Fruit fly (Drosophila melanogaster) whole organism, embryonic: ENCODE results near the gene Rpn2.
A peak's percentile ranks its signal among the peaks of the same experiment; 100 is the strongest.

Experiments used
- Abd-B ChIP-seq: fragments of 200-800 bp; sonication (Bioruptor generic); optimal IDR thresholded peaks from 2 replicates; lab custom pipeline; 2018; ENCODE audit warnings: missing biosample characterization, mild to moderate bottlenecking, missing genetic modification characterization, moderate library complexity
- Atf3 ChIP-seq: fragments of 200-800 bp; sonication (Bioruptor generic); optimal IDR thresholded peaks from 3 replicates; lab custom pipeline; 2016; ENCODE audit warnings: missing biosample characterization, missing genetic modification characterization
- CG11560 ChIP-seq: fragments of 200-800 bp; sonication (Bioruptor generic); IDR thresholded peaks from 3 replicates; pipeline ENCODE4 v1.3.6; 2022; ENCODE audit warnings: missing biosample characterization, missing genetic modification characterization
- CG12769 ChIP-seq: fragments of 200-800 bp; sonication (Bioruptor generic); optimal IDR thresholded peaks from 2 replicates; lab custom pipeline; 2019; ENCODE audit warnings: missing biosample characterization, mild to moderate bottlenecking, missing genetic modification characterization, moderate library complexity
- CG12942 ChIP-seq: fragments of 200-800 bp; sonication (Bioruptor generic); optimal IDR thresholded peaks from 3 replicates; lab custom pipeline; 2016; ENCODE audit warnings: missing biosample characterization, missing genetic modification characterization
- CG14710 ChIP-seq: fragments of 200-800 bp; sonication (Bioruptor generic); optimal IDR thresholded peaks from 3 replicates; lab custom pipeline; 2019; ENCODE audit warnings: missing biosample characterization, mild to moderate bottlenecking, missing genetic modification characterization, moderate library complexity
- CG15073 ChIP-seq: fragments of 200-800 bp; sonication (Bioruptor generic); optimal IDR thresholded peaks from 2 replicates; lab custom pipeline; 2016; ENCODE audit warnings: missing biosample characterization, missing genetic modification characterization
- CG16863 ChIP-seq: fragments of 200-800 bp; sonication (Bioruptor generic); optimal IDR thresholded peaks from 3 replicates; lab custom pipeline; 2016; ENCODE audit warnings: missing biosample characterization, missing genetic modification characterization
- CG1792 ChIP-seq: fragments of 200-800 bp; sonication (Bioruptor generic); optimal IDR thresholded peaks from 2 replicates; lab custom pipeline; 2016; ENCODE audit warnings: missing biosample characterization, missing genetic modification characterization
- CG18262 ChIP-seq: fragments of 200-800 bp; optimal IDR thresholded peaks from 3 replicates; lab custom pipeline; 2019; ENCODE audit warnings: missing biosample characterization, mild to moderate bottlenecking, missing genetic modification characterization, moderate library complexity
- CG2199 ChIP-seq: fragments of 200-800 bp; sonication (Bioruptor generic); IDR thresholded peaks from 3 replicates; pipeline ENCODE4 v1.3.6; 2022; ENCODE audit warnings: missing biosample characterization, missing genetic modification characterization
- CG2678 ChIP-seq: fragments of 200-800 bp; sonication (Bioruptor generic); optimal IDR thresholded peaks from 3 replicates; lab custom pipeline; 2019; ENCODE audit warnings: missing biosample characterization, mild to moderate bottlenecking, missing genetic modification characterization, moderate library complexity
- CG2889 ChIP-seq: fragments of 200-800 bp; sonication (Bioruptor generic); IDR thresholded peaks from 3 replicates; pipeline ENCODE4 v1.3.6; 2022; ENCODE audit warnings: missing biosample characterization, missing genetic modification characterization
- CG31388 ChIP-seq: fragments of 200-800 bp; sonication (Bioruptor generic); optimal IDR thresholded peaks from 2 replicates; lab custom pipeline; 2016; ENCODE audit warnings: missing biosample characterization, missing genetic modification characterization
- CG34422 ChIP-seq: fragments of 200-800 bp; sonication (Bioruptor generic); IDR thresholded peaks from 3 replicates; pipeline ENCODE4 v1.3.6; 2022; ENCODE audit warnings: missing biosample characterization, missing genetic modification characterization
- CG42726 ChIP-seq: fragments of 200-800 bp; sonication (Bioruptor generic); IDR thresholded peaks from 2 replicates; pipeline ENCODE4 v1.3.6; 2022; ENCODE audit warnings: missing biosample characterization, missing genetic modification characterization; ENCODE audit not compliant: partially characterized antibody
- CG4360 ChIP-seq: fragments of 200-800 bp; sonication (Bioruptor generic); IDR thresholded peaks from 2 replicates; pipeline ENCODE4 v1.3.6; 2022; ENCODE audit warnings: missing biosample characterization, missing genetic modification characterization
- CG5180 ChIP-seq: fragments of 200-800 bp; sonication (Bioruptor generic); optimal IDR thresholded peaks from 3 replicates; lab custom pipeline; 2017; ENCODE audit warnings: missing biosample characterization, missing genetic modification characterization, mild to moderate bottlenecking, moderate library complexity, missing genetic modification reagents
- CG7839 ChIP-seq: fragments of 200-800 bp; sonication (Bioruptor generic); optimal IDR thresholded peaks from 3 replicates; lab custom pipeline; 2018; ENCODE audit warnings: missing biosample characterization, mild to moderate bottlenecking, missing genetic modification characterization, moderate library complexity
- CG8765 ChIP-seq: fragments of 200-800 bp; sonication (Bioruptor generic); IDR thresholded peaks from 2 replicates; pipeline ENCODE4 v1.3.6; 2022; ENCODE audit warnings: missing biosample characterization, missing genetic modification characterization
- CG9817 ChIP-seq: fragments of 200-800 bp; sonication (Bioruptor generic); optimal IDR thresholded peaks from 2 replicates; lab custom pipeline; 2018; ENCODE audit warnings: missing biosample characterization, mild to moderate bottlenecking, missing genetic modification characterization, moderate library complexity
- Dad ChIP-seq: fragments of 200-800 bp; sonication (Bioruptor generic); optimal IDR thresholded peaks from 3 replicates; lab custom pipeline; 2016; ENCODE audit warnings: missing biosample characterization, missing genetic modification characterization
- E2f1 ChIP-seq: fragments of 200-800 bp; sonication (Bioruptor generic); IDR thresholded peaks from 2 replicates; pipeline ENCODE4 v1.3.6; 2022; ENCODE audit warnings: missing biosample characterization, missing genetic modification characterization
- HLH4C ChIP-seq: fragments of 200-800 bp; sonication (Bioruptor generic); IDR thresholded peaks from 3 replicates; pipeline ENCODE4 v1.3.6; 2022; ENCODE audit warnings: missing biosample characterization, missing genetic modification characterization; ENCODE audit not compliant: partially characterized antibody
- Hmr ChIP-seq: fragments of 200-800 bp; sonication (Bioruptor generic); optimal IDR thresholded peaks from 3 replicates; lab custom pipeline; 2017; ENCODE audit warnings: mild to moderate bottlenecking, missing biosample characterization, missing genetic modification reagents, missing genetic modification characterization
- Lim3 ChIP-seq: fragments of 200-800 bp; sonication (Bioruptor generic); IDR thresholded peaks from 2 replicates; pipeline ENCODE4 v1.3.6; 2022; ENCODE audit warnings: missing biosample characterization, missing genetic modification characterization
- Meics ChIP-seq: fragments of 200-800 bp; sonication (Bioruptor generic); optimal IDR thresholded peaks from 2 replicates; lab custom pipeline; 2017; ENCODE audit warnings: missing biosample characterization, mild to moderate bottlenecking, missing genetic modification characterization
- Myb ChIP-seq: fragments of 200-800 bp; sonication (Bioruptor generic); optimal IDR thresholded peaks from 2 replicates; lab custom pipeline; 2016; ENCODE audit warnings: missing biosample characterization, missing genetic modification characterization
- Rx ChIP-seq: fragments of 200-800 bp; sonication (Bioruptor generic); IDR thresholded peaks from 2 replicates; pipeline ENCODE4 v1.3.6; 2022; ENCODE audit warnings: missing biosample characterization, missing genetic modification characterization
- Side ChIP-seq: fragments of 200-800 bp; sonication (Bioruptor generic); optimal IDR thresholded peaks from 2 replicates; lab custom pipeline; 2016; ENCODE audit warnings: missing biosample characterization, missing genetic modification characterization
- Six4 ChIP-seq: fragments of 200-800 bp; sonication (Bioruptor generic); optimal IDR thresholded peaks from 2 replicates; lab custom pipeline; 2016; ENCODE audit warnings: missing biosample characterization, missing genetic modification characterization
- Sox102F ChIP-seq: fragments of 200-800 bp; sonication (Bioruptor generic); optimal IDR thresholded peaks from 2 replicates; lab custom pipeline; 2018; ENCODE audit warnings: missing biosample characterization, mild to moderate bottlenecking, missing genetic modification characterization, moderate library complexity
- amos ChIP-seq: fragments of 200-800 bp; sonication (Bioruptor generic); IDR thresholded peaks from 2 replicates; pipeline ENCODE4 v1.3.6; 2022; ENCODE audit warnings: missing biosample characterization, missing genetic modification characterization; ENCODE audit not compliant: partially characterized antibody
- ase ChIP-seq: fragments of 200-800 bp; sonication (Bioruptor generic); IDR thresholded peaks from 3 replicates; pipeline ENCODE4 v1.3.6; 2022; ENCODE audit warnings: missing biosample characterization, missing genetic modification characterization
- bcd ChIP-seq: fragments of 200-800 bp; sonication (Bioruptor generic); optimal IDR thresholded peaks from 2 replicates; lab custom pipeline; 2017; ENCODE audit warnings: missing biosample characterization, mild to moderate bottlenecking, missing genetic modification characterization
- cato ChIP-seq: fragments of 200-800 bp; sonication (Bioruptor generic); optimal IDR thresholded peaks from 2 replicates; lab custom pipeline; 2016; ENCODE audit warnings: missing biosample characterization, missing genetic modification characterization, borderline replicate concordance
- crp ChIP-seq, 2 experiments: fragments of 200-800 bp; sonication (Bioruptor generic); optimal IDR thresholded peaks; 2 replicates in 1 of 2; 3 replicates in 1 of 2; lab custom pipeline; 2017; ENCODE audit warnings: missing biosample characterization in 2 of 2, missing genetic modification characterization in 2 of 2, mild to moderate bottlenecking in 1 of 2, moderate library complexity in 1 of 2
- dm ChIP-seq: fragments of 200-800 bp; sonication (Bioruptor generic); optimal IDR thresholded peaks from 3 replicates; lab custom pipeline; 2016; ENCODE audit warnings: missing biosample characterization, missing genetic modification characterization
- dysf ChIP-seq: fragments of 200-800 bp; sonication (Bioruptor generic); IDR thresholded peaks from 3 replicates; pipeline ENCODE4 v1.3.6; 2022; ENCODE audit warnings: missing biosample characterization, missing genetic modification characterization
- emc ChIP-seq: fragments of 200-800 bp; sonication (Bioruptor generic); optimal IDR thresholded peaks from 2 replicates; lab custom pipeline; 2016; ENCODE audit warnings: missing biosample characterization, missing genetic modification characterization
- hth ChIP-seq: fragments of >200 bp; optimal IDR thresholded peaks from 2 replicates; lab custom pipeline; 2017; ENCODE audit warnings: inconsistent platforms
- kay ChIP-seq: fragments of 200-800 bp; sonication (Bioruptor generic); optimal IDR thresholded peaks from 2 replicates; lab custom pipeline; 2016; ENCODE audit warnings: missing biosample characterization, missing genetic modification characterization
- nerfin-1 ChIP-seq: fragments of 200-800 bp; sonication (Bioruptor generic); optimal IDR thresholded peaks from 3 replicates; lab custom pipeline; 2019; ENCODE audit warnings: missing biosample characterization, mild to moderate bottlenecking, missing genetic modification characterization, moderate library complexity
- sr ChIP-seq: fragments of 200-800 bp; sonication (Bioruptor generic); IDR thresholded peaks from 3 replicates; pipeline ENCODE4 v1.3.6; 2022; ENCODE audit warnings: missing biosample characterization, missing genetic modification characterization
- tin ChIP-seq: fragments of 200-800 bp; sonication (Bioruptor generic); optimal IDR thresholded peaks from 3 replicates; lab custom pipeline; 2016; ENCODE audit warnings: missing biosample characterization, missing genetic modification characterization
- tio ChIP-seq: fragments of 200-800 bp; sonication (Bioruptor generic); optimal IDR thresholded peaks from 2 replicates; lab custom pipeline; 2017; ENCODE audit warnings: missing biosample characterization, missing genetic modification characterization, inconsistent platforms
- tna ChIP-seq: fragments of 200-800 bp; sonication (Bioruptor generic); IDR thresholded peaks from 2 replicates; pipeline ENCODE4 v1.3.6; 2022; ENCODE audit warnings: missing biosample characterization, missing genetic modification characterization; ENCODE audit not compliant: partially characterized antibody
- unc-4 ChIP-seq: fragments of 200-800 bp; sonication (Bioruptor generic); IDR thresholded peaks from 2 replicates; pipeline ENCODE4 v1.3.6; 2022; ENCODE audit warnings: missing biosample characterization, missing genetic modification characterization; ENCODE audit not compliant: partially characterized antibody
- vvl ChIP-seq: fragments of 200-800 bp; sonication (Bioruptor generic); IDR thresholded peaks from 2 replicates; pipeline ENCODE4 v1.3.6; 2022; ENCODE audit warnings: missing biosample characterization, missing genetic modification characterization
- zen ChIP-seq: fragments of 200-800 bp; sonication (Bioruptor generic); optimal IDR thresholded peaks from 3 replicates; lab custom pipeline; 2018; ENCODE audit warnings: missing biosample characterization, mild to moderate bottlenecking, missing genetic modification characterization, moderate library complexity
- zfh1 ChIP-seq: fragments of 200-800 bp; sonication (Bioruptor generic); IDR thresholded peaks from 3 replicates; pipeline ENCODE4 v1.3.6; 2022; ENCODE audit warnings: missing biosample characterization, missing genetic modification characterization

Gene Rpn2

dm6 chr3R:29151621-29152092 lies 1.7 kb upstream of the Rpn2 start, which contains the start of gene eIF2D:
eIF2D (minus strand) TSS chr3R:29151794.
- TF ChIP-seq Abd-B (GFP tag; lab: Kevin White, UChicago) = no peak
- no peak for TF ChIP-seq CG5180 (GFP tag; lab: Kevin White, UChicago)
- no peak for TF ChIP-seq CG8765
- TF ChIP-seq CG12942 = no peak
- TF ChIP-seq Side (GFP tag; lab: Kevin White, UChicago) = peak; percentile 9
- TF ChIP-seq Myb (GFP tag; lab: Kevin White, UChicago) = peak; percentile 44
- peak; percentile 65 for TF ChIP-seq Hmr (GFP tag; lab: Kevin White, UChicago)
- no peak for TF ChIP-seq Lim3 (GFP tag; lab: Robert Waterston, UW)
- peak; percentile 26 for TF ChIP-seq Dad (GFP tag; lab: Kevin White, UChicago)
- TF ChIP-seq CG12769 (tag; lab: Kevin White, UChicago) = peak; percentile 36
- TF ChIP-seq cato (GFP tag; lab: Kevin White, UChicago) = no peak
- no peak for TF ChIP-seq kay (GFP tag; lab: Kevin White, UChicago)
- TF ChIP-seq ase (GFP tag; lab: Robert Waterston, UW) = no peak
- TF ChIP-seq hth = no peak
- TF ChIP-seq CG42726 (GFP tag; lab: Robert Waterston, UW) = no peak
- TF ChIP-seq Atf3 (GFP tag; lab: Kevin White, UChicago) = no peak
- no peak for TF ChIP-seq unc-4 (GFP tag; lab: Robert Waterston, UW)
- TF ChIP-seq Rx = 0 out of 2 replicates have a peak, but pooled peaks have one; percentile 48
- peak; percentile 46 for TF ChIP-seq CG9817
- TF ChIP-seq bcd = peak; percentile 33
- TF ChIP-seq CG15073 (GFP tag; lab: Kevin White, UChicago) = no peak
- peak; percentile 62 for TF ChIP-seq CG14710
- TF ChIP-seq CG18262 (tag; lab: Kevin White, UChicago) = peak; percentile 72
- no peak for TF ChIP-seq CG1792 (GFP tag; lab: Kevin White, UChicago)
- TF ChIP-seq tin (GFP tag; lab: Kevin White, UChicago) = peak; percentile 42
- no peak for TF ChIP-seq sr
- peak in 1 of 2 experiments; percentile 57 for TF ChIP-seq crp (GFP tag; optimal IDR thresholded peaks at IDR 0.05; lab: Kevin White, UChicago)
- TF ChIP-seq Meics = peak; percentile 72
- peak; percentile 56 for TF ChIP-seq zen (tag; lab: Kevin White, UChicago)
- peak; percentile 50 for TF ChIP-seq CG16863
- peak; percentile 56; the same call in 2 of the 3 replicates for TF ChIP-seq zfh1 (GFP tag; lab: Robert Waterston, UW)
- TF ChIP-seq CG2889 (GFP tag; lab: Robert Waterston, UW) = no peak
- TF ChIP-seq Six4 (GFP tag; lab: Kevin White, UChicago) = peak; percentile 51
- 0 out of 2 replicates have a peak, but pooled peaks have one; percentile 34 for TF ChIP-seq CG4360 (GFP tag; lab: Robert Waterston, UW)
- TF ChIP-seq CG11560 (tag; lab: Robert Waterston, UW) = no peak
- TF ChIP-seq dysf (GFP tag; lab: Robert Waterston, UW) = peak; percentile 66; the same call in 2 of the 3 replicates
- TF ChIP-seq CG7839 = peak; percentile 67
- TF ChIP-seq nerfin-1 (tag; lab: Kevin White, UChicago) = peak; percentile 64
- no peak for TF ChIP-seq amos (GFP tag; lab: Robert Waterston, UW)
- TF ChIP-seq HLH4C (GFP tag; lab: Robert Waterston, UW) = no peak
- TF ChIP-seq emc (GFP tag; lab: Kevin White, UChicago) = no peak
- no peak for TF ChIP-seq E2f1
- peak; percentile 40; the same call in 1 of the 3 replicates for TF ChIP-seq CG2199 (GFP tag; lab: Robert Waterston, UW)
- TF ChIP-seq vvl (GFP tag; lab: Robert Waterston, UW) = peak; percentile 86
- peak; percentile 74; the same call in 1 of the 3 replicates for TF ChIP-seq CG34422 (GFP tag; lab: Robert Waterston, UW)
- peak; percentile 33 for TF ChIP-seq dm (GFP tag; lab: Kevin White, UChicago)
- TF ChIP-seq tio (GFP tag; lab: Kevin White, UChicago) = no peak
- no peak for TF ChIP-seq CG31388
- TF ChIP-seq CG2678 = peak; percentile 74
- TF ChIP-seq Sox102F (GFP tag; lab: Kevin White, UChicago) = peak; percentile 45
- no peak for TF ChIP-seq tna (GFP tag; lab: Robert Waterston, UW)
